Fruit fly (Drosophila melanogaster): ENCODE data around the gene CG17261.

dm6 chr2L:3012780-3013179 is 29.6 kb upstream of the CG17261 start:
- TF ChIP-seq CG8478 (optimal IDR thresholded peaks at IDR 0.05) (no peak), usp (GFP tag; optimal IDR thresholded peaks at IDR 0.05) (no peak)
